Fruit fly (Drosophila melanogaster) whole organism, prepupa: ENCODE results near the gene Ugt37A2.

Experiments used
- CG10631 ChIP-seq: fragments of 200-800 bp; sonication (Bioruptor generic); optimal IDR thresholded peaks from 2 replicates; lab custom pipeline; 2016; ENCODE audit warnings: missing biosample characterization, missing genetic modification characterization
- CG11294 ChIP-seq: fragments of 200-800 bp; sonication (Bioruptor generic); IDR thresholded peaks from 2 replicates; pipeline ENCODE4 v1.3.6; 2022; ENCODE audit warnings: missing biosample characterization, missing genetic modification characterization
- CG11762 ChIP-seq: fragments of 200-800 bp; sonication (Bioruptor generic); optimal IDR thresholded peaks from 3 replicates; lab custom pipeline; 2016; ENCODE audit warnings: missing biosample characterization, missing genetic modification characterization; ENCODE audit not compliant: insufficient read depth
- CG11902 ChIP-seq: fragments of 200-800 bp; sonication (Bioruptor generic); optimal IDR thresholded peaks from 3 replicates; lab custom pipeline; 2016; ENCODE audit warnings: missing biosample characterization, missing genetic modification characterization
- CG15336 ChIP-seq: fragments of 200-800 bp; sonication (Bioruptor generic); IDR thresholded peaks from 2 replicates; pipeline ENCODE4 v1.3.6; 2022; ENCODE audit warnings: missing biosample characterization, missing genetic modification characterization
- CG1621 ChIP-seq: fragments of 200-800 bp; sonication (Bioruptor generic); optimal IDR thresholded peaks from 3 replicates; lab custom pipeline; 2018; ENCODE audit warnings: missing biosample characterization, mild to moderate bottlenecking, missing genetic modification characterization
- CG16779 ChIP-seq: fragments of 200-800 bp; sonication (Bioruptor generic); optimal IDR thresholded peaks from 3 replicates; lab custom pipeline; 2017; ENCODE audit warnings: missing biosample characterization, mild to moderate bottlenecking, missing genetic modification characterization
- CG3032 ChIP-seq: fragments of 200-800 bp; optimal IDR thresholded peaks from 2 replicates; lab custom pipeline; 2019; ENCODE audit warnings: missing biosample characterization, mild to moderate bottlenecking, missing genetic modification characterization, moderate library complexity
- CG31627 ChIP-seq: fragments of 200-800 bp; sonication (Bioruptor generic); optimal IDR thresholded peaks from 3 replicates; lab custom pipeline; 2016; ENCODE audit warnings: missing biosample characterization, missing genetic modification characterization
- CG32006 ChIP-seq: fragments of 200-800 bp; sonication (Bioruptor generic); optimal IDR thresholded peaks from 3 replicates; lab custom pipeline; 2017; ENCODE audit warnings: missing biosample characterization, mild to moderate bottlenecking, missing genetic modification characterization
- CG34406 ChIP-seq: fragments of 200-800 bp; sonication (Bioruptor generic); optimal IDR thresholded peaks from 3 replicates; lab custom pipeline; 2016; ENCODE audit warnings: missing biosample characterization, missing genetic modification characterization
- CG4318 ChIP-seq: fragments of 200-800 bp; sonication (Bioruptor generic); optimal IDR thresholded peaks from 3 replicates; lab custom pipeline; 2017; ENCODE audit warnings: missing biosample characterization, mild to moderate bottlenecking, missing genetic modification characterization
- CG6163 ChIP-seq: fragments of 200-800 bp; sonication (Bioruptor generic); IDR thresholded peaks from 3 replicates; pipeline ENCODE4 v1.3.6; 2022; ENCODE audit warnings: missing biosample characterization, missing genetic modification characterization
- CG6276 ChIP-seq: fragments of 200-800 bp; sonication (Bioruptor generic); optimal IDR thresholded peaks from 2 replicates; lab custom pipeline; 2017; ENCODE audit warnings: missing biosample characterization, mild to moderate bottlenecking, missing genetic modification characterization
- CG6792 ChIP-seq: fragments of 200-800 bp; sonication (Bioruptor generic); optimal IDR thresholded peaks from 3 replicates; lab custom pipeline; 2016; ENCODE audit warnings: missing biosample characterization, missing genetic modification characterization
- CG7368 ChIP-seq: fragments of 200-800 bp; sonication (Bioruptor generic); optimal IDR thresholded peaks from 3 replicates; lab custom pipeline; 2016; ENCODE audit warnings: missing biosample characterization, missing genetic modification characterization
- CG8119 ChIP-seq: fragments of 200-800 bp; sonication (Bioruptor generic); IDR thresholded peaks from 3 replicates; pipeline ENCODE4 v1.3.6; 2022; ENCODE audit warnings: missing biosample characterization, missing genetic modification characterization
- Eip75B ChIP-seq: fragments of 200-800 bp; sonication (Bioruptor generic); optimal IDR thresholded peaks from 3 replicates; lab custom pipeline; 2016; ENCODE audit warnings: missing biosample characterization, missing genetic modification characterization
- Eip78C ChIP-seq: fragments of 200-800 bp; sonication (Bioruptor generic); peaks from one replicate; lab custom pipeline; 2016; ENCODE audit warnings: missing biosample characterization, missing genetic modification characterization
- Ets21C ChIP-seq: fragments of 200-800 bp; sonication (Bioruptor generic); optimal IDR thresholded peaks from 3 replicates; lab custom pipeline; 2016; ENCODE audit warnings: missing biosample characterization, missing genetic modification characterization
- Ets96B ChIP-seq: fragments of 200-800 bp; optimal IDR thresholded peaks from 2 replicates; lab custom pipeline; 2019; ENCODE audit warnings: missing biosample characterization, mild to moderate bottlenecking, missing genetic modification characterization, moderate library complexity
- Hr38 ChIP-seq: sonication (Bioruptor generic); optimal IDR thresholded peaks from 2 replicates; lab custom pipeline; 2016; ENCODE audit warnings: missing biosample characterization, missing genetic modification characterization
- Hr39 ChIP-seq: fragments of 200-800 bp; sonication (Bioruptor generic); optimal IDR thresholded peaks from 2 replicates; lab custom pipeline; 2016; ENCODE audit warnings: missing biosample characterization, missing genetic modification characterization
- Hr4 ChIP-seq: fragments of 200-800 bp; sonication (Bioruptor generic); optimal IDR thresholded peaks from 3 replicates; lab custom pipeline; 2016; ENCODE audit warnings: missing biosample characterization, missing genetic modification characterization
- Lpt ChIP-seq: fragments of 200-800 bp; sonication (Bioruptor generic); optimal IDR thresholded peaks from 3 replicates; lab custom pipeline; 2016; ENCODE audit warnings: missing biosample characterization, missing genetic modification characterization
- Smox ChIP-seq: fragments of 200-800 bp; sonication (Bioruptor generic); optimal IDR thresholded peaks from 3 replicates; lab custom pipeline; 2016; ENCODE audit warnings: missing biosample characterization, missing genetic modification characterization
- Sox15 ChIP-seq: fragments of 200-800 bp; sonication (Bioruptor generic); optimal IDR thresholded peaks from 3 replicates; lab custom pipeline; 2016; ENCODE audit warnings: missing biosample characterization, missing genetic modification characterization
- achi ChIP-seq: fragments of 200-800 bp; sonication (Bioruptor generic); optimal IDR thresholded peaks from 3 replicates; lab custom pipeline; 2016; ENCODE audit warnings: missing biosample characterization, missing genetic modification characterization
- dac ChIP-seq: fragments of 200-800 bp; sonication (Bioruptor generic); optimal IDR thresholded peaks from 2 replicates; lab custom pipeline; 2017; ENCODE audit warnings: missing biosample characterization, mild to moderate bottlenecking, missing genetic modification characterization
- dsx ChIP-seq: fragments of 200-800 bp; optimal IDR thresholded peaks from 3 replicates; lab custom pipeline; 2019; ENCODE audit warnings: missing biosample characterization, mild to moderate bottlenecking, missing genetic modification characterization, moderate library complexity; ENCODE audit not compliant: poor library complexity, severe bottlenecking
- eg ChIP-seq: fragments of 200-800 bp; sonication (Bioruptor generic); IDR thresholded peaks from 3 replicates; pipeline ENCODE4 v1.3.6; 2022; ENCODE audit warnings: missing biosample characterization, missing genetic modification characterization
- esn ChIP-seq: fragments of 200-800 bp; sonication (Bioruptor generic); optimal IDR thresholded peaks from 2 replicates; lab custom pipeline; 2016; ENCODE audit warnings: missing biosample characterization, mild to moderate bottlenecking, missing genetic modification characterization, moderate library complexity
- fd85E ChIP-seq: fragments of 200-800 bp; sonication (Bioruptor generic); optimal IDR thresholded peaks from 3 replicates; lab custom pipeline; 2016; ENCODE audit warnings: missing biosample characterization, missing genetic modification characterization
- fkh ChIP-seq: fragments of 200-800 bp; sonication (Bioruptor generic); optimal IDR thresholded peaks from 3 replicates; lab custom pipeline; 2017; ENCODE audit warnings: missing biosample characterization, mild to moderate bottlenecking, missing genetic modification characterization, moderate library complexity
- lz ChIP-seq: fragments of 200-800 bp; sonication (Bioruptor generic); optimal IDR thresholded peaks from 3 replicates; lab custom pipeline; 2016; ENCODE audit warnings: missing biosample characterization, missing genetic modification characterization
- net ChIP-seq: fragments of 200-800 bp; sonication (Bioruptor generic); optimal IDR thresholded peaks from 3 replicates; lab custom pipeline; 2016; ENCODE audit warnings: missing biosample characterization, missing genetic modification characterization
- pdm3 ChIP-seq: fragments of 200-800 bp; sonication (Bioruptor generic); optimal IDR thresholded peaks from 3 replicates; lab custom pipeline; 2016; ENCODE audit warnings: missing biosample characterization, missing genetic modification characterization
- salr ChIP-seq, 2 experiments: fragments of 200-800 bp; sonication (Bioruptor generic); optimal IDR thresholded peaks; 3 replicates each; lab custom pipeline; 2016 to 2018; ENCODE audit warnings: missing biosample characterization in 2 of 2, missing genetic modification characterization in 2 of 2, mild to moderate bottlenecking in 1 of 2
- svp ChIP-seq: fragments of 200-800 bp; sonication (Bioruptor generic); peaks from one replicate; lab custom pipeline; 2016; ENCODE audit warnings: missing biosample characterization, missing genetic modification characterization
- topi ChIP-seq: fragments of 200-800 bp; sonication (Bioruptor generic); optimal IDR thresholded peaks from 3 replicates; lab custom pipeline; 2016; ENCODE audit warnings: missing biosample characterization, missing genetic modification characterization
- vri ChIP-seq: fragments of 200-800 bp; sonication (Bioruptor generic); optimal IDR thresholded peaks from 3 replicates; lab custom pipeline; 2016; ENCODE audit warnings: missing biosample characterization, mild to moderate bottlenecking, missing genetic modification characterization

The Ugt37A2 gene

dm6 chr3R:12719627-12720343 lies 19.7 kb upstream of the Ugt37A2 start (continued):
- peak; percentile 79 for TF ChIP-seq CG34406
- peak in 1 of 2 experiments; percentile 38 for TF ChIP-seq salr (GFP tag; optimal IDR thresholded peaks at IDR 0.05; lab: Kevin White, UChicago)
- TF ChIP-seq svp (GFP tag; lab: Kevin White, UChicago): peak; percentile 7
- peak; percentile 25 for TF ChIP-seq CG11902 (GFP tag; lab: Kevin White, UChicago)
- no peak for TF ChIP-seq Sox15 (GFP tag; lab: Kevin White, UChicago)
- TF ChIP-seq CG6792 (GFP tag; lab: Kevin White, UChicago): peak; percentile 65
- peak; percentile 68 for TF ChIP-seq esn (GFP tag; lab: Kevin White, UChicago)
- peak; percentile 41 for TF ChIP-seq CG11294
- TF ChIP-seq Hr38: no peak
- TF ChIP-seq achi (GFP tag; lab: Kevin White, UChicago): peak; percentile 66
- peak; percentile 71 for TF ChIP-seq CG16779
- peak; percentile 66 for TF ChIP-seq CG3032 (tag; lab: Kevin White, UChicago)
- TF ChIP-seq lz (GFP tag; lab: Kevin White, UChicago): peak; percentile 38
- TF ChIP-seq CG32006: peak; percentile 72
- TF ChIP-seq CG10631 (GFP tag; lab: Kevin White, UChicago): peak; percentile 55
- no peak for TF ChIP-seq fkh
- TF ChIP-seq CG6163 (GFP tag; lab: Robert Waterston, UW): peak; percentile 62
- peak; percentile 41 for TF ChIP-seq Hr4 (GFP tag; lab: Kevin White, UChicago)
- peak; percentile 13 for TF ChIP-seq CG1621
- TF ChIP-seq CG31627 (GFP tag; lab: Kevin White, UChicago): peak; percentile 19
- no peak for TF ChIP-seq Lpt (GFP tag; lab: Kevin White, UChicago)
- no peak for TF ChIP-seq CG11762 (GFP tag; lab: Kevin White, UChicago)
- TF ChIP-seq CG7368: peak; percentile 33

- TF ChIP-seq salr (GFP tag; optimal IDR thresholded peaks at IDR 0.05; lab: Kevin White, UChicago) (peak in 1 of 2 experiments; percentile 13), fd85E (GFP tag; lab: Kevin White, UChicago) (no peak), Hr39 (GFP tag; lab: Kevin White, UChicago) (no peak), CG15336 (0 out of 2 replicates have a peak, but pooled peaks have one; percentile 31), Eip78C (GFP tag; lab: Kevin White, UChicago) (peak; percentile 79), pdm3 (GFP tag; lab: Kevin White, UChicago) (peak; percentile 21), CG34406 (peak; percentile 24), Hr4 (GFP tag; lab: Kevin White, UChicago) (peak; percentile 14), Lpt (GFP tag; lab: Kevin White, UChicago) (no peak), CG6276 (GFP tag; lab: Kevin White, UChicago) (no peak), Hr38 (no peak), lz (GFP tag; lab: Kevin White, UChicago) (no peak), Sox15 (GFP tag; lab: Kevin White, UChicago) (no peak), Smox (no peak), achi (GFP tag; lab: Kevin White, UChicago) (no peak), fkh (no peak), dac (GFP tag; lab: Kevin White, UChicago) (no peak), Ets21C (GFP tag; lab: Kevin White, UChicago) (no peak), CG8119 (no peak), eg (GFP tag; lab: Robert Waterston, UW) (no peak), svp (GFP tag; lab: Kevin White, UChicago) (peak; percentile 96), CG6792 (GFP tag; lab: Kevin White, UChicago) (peak; percentile 3), dsx (GFP tag; lab: Kevin White, UChicago) (no peak), vri (GFP tag; lab: Kevin White, UChicago) (no peak), net (GFP tag; lab: Kevin White, UChicago) (no peak), CG31627 (GFP tag; lab: Kevin White, UChicago) (no peak), CG4318 (GFP tag; lab: Kevin White, UChicago) (no peak), CG32006 (peak; percentile 7), Eip75B (no peak), esn (GFP tag; lab: Kevin White, UChicago) (no peak), CG6163 (GFP tag; lab: Robert Waterston, UW) (peak; percentile 51; the same call in 1 of the 3 replicates), Ets96B (tag; lab: Kevin White, UChicago) (peak; percentile 26), CG10631 (GFP tag; lab: Kevin White, UChicago) (no peak), topi (GFP tag; lab: Kevin White, UChicago) (no peak)
These were observed 18.9 kb upstream of the Ugt37A2 start for dm6 chr3R:12720344-12721200.
